Worm (Caenorhabditis elegans): ENCODE results near the gene drn-1.

The drn-1 gene

DNA sequence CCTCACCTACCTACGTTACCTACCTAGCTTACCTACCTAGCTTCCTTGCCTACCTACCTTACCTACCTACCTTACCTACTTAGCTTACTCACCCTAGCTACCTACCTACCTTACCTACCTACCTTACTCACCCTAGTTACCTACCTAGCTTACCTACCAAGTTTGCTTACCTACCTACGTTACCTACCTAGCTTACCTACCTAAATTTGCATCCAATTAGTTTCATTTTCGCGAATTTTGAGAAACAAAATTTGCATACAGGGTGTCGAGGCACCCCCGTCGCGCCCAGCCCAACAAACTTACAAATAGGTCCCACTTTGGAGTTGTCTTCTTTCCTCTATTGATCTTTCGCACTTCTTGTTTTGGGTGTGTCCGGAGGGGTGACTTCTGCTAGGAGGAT is 2.7 kb downstream of the drn-1 start:
- TF ChIP-seq ztf-1 (GFP tag; conservative IDR thresholded peaks at IDR 0.05) (no peak), lsy-2 (tag; optimal IDR thresholded peaks at IDR 0.05) (no peak), elt-1 (tag; optimal IDR thresholded peaks at IDR 0.05) (no peak), nhr-21 (tag; optimal IDR thresholded peaks at IDR 0.05) (no peak), skn-1 (tag; optimal IDR thresholded peaks at IDR 0.05) (no peak), nhr-25 (tag; optimal IDR thresholded peaks at IDR 0.05) (no peak), nhr-6 (tag; optimal IDR thresholded peaks at IDR 0.05) (no peak), sma-3 (GFP tag; optimal IDR thresholded peaks at IDR 0.05) (no peak), C34F6.9 (tag; optimal IDR thresholded peaks at IDR 0.05) (no peak), unc-62 (GFP tag; optimal IDR thresholded peaks at IDR 0.05) (no peak), ZK546.5 (tag; optimal IDR thresholded peaks at IDR 0.05) (no peak), ceh-82 (tag; optimal IDR thresholded peaks at IDR 0.05) (no peak), aly-2 (tag; optimal IDR thresholded peaks at IDR 0.05) (no peak), egl-27 (tag; optimal IDR thresholded peaks at IDR 0.05) (no peak), ama-1 (optimal IDR thresholded peaks at IDR 0.05) (no peak), nhr-23 (tag; optimal IDR thresholded peaks at IDR 0.05) (no peak)

DNA sequence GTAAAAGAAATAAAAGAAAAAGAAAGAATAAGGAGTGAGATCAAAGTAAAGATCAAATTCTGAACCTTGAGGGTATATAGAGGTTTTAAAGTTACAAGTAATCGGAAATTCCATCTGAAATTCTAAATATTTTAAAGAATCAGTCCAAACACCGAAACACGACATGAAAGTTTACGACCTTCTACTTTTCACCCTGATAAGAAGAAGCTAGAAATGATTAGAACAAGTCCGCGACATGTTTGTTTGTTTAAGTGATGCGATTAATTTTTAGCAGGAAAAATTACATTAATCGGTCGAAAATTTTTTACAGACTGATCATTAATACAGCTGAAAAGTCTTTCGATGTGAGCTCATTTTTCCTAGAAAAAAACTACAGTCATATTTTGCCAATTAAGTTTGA is 7.0 kb downstream of the drn-1 start:
- TF ChIP-seq fos-1 (tag; optimal IDR thresholded peaks at IDR 0.05) (peak; percentile 53), sem-4 (tag; optimal IDR thresholded peaks at IDR 0.05) (no peak)

DNA sequence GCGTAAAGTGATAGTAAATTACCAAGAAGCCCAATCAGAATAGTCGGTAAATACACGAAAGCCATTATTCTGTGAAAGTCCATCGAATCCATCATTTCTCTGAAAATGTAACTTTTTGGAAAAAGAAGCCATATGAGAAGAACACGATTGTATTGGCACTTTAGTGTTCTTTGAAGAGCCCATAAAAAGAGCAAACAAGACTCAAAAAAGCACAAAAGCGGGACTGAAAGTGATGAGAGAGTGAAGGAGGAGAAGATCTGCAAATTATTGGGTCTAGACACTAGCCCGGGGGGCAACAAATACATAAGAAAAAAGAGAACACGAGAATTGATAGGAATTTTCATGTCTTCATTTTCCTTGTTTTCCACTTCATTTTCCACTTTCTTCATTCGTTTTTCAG is 16.2 kb downstream of the drn-1 start, which contains the start of gene frpr-4:
TSS of gene frpr-4 (minus strand) at position 101 of the 400 bp plus-strand sequence.
- TF ChIP-seq ZK546.5 (tag; optimal IDR thresholded peaks at IDR 0.05) (no peak), sma-3 (GFP tag; optimal IDR thresholded peaks at IDR 0.05) (no peak), nhr-21 (tag; optimal IDR thresholded peaks at IDR 0.05) (no peak), sma-9 (GFP tag; optimal IDR thresholded peaks at IDR 0.05) (no peak), sma-9 (tag; optimal IDR thresholded peaks at IDR 0.05) (no peak), peb-1 (tag; optimal IDR thresholded peaks at IDR 0.05) (no peak), lin-39 (tag; optimal IDR thresholded peaks at IDR 0.05) (no peak), lsy-2 (tag; optimal IDR thresholded peaks at IDR 0.05) (no peak), lin-11 (tag; optimal IDR thresholded peaks at IDR 0.05) (no peak), aly-2 (tag; optimal IDR thresholded peaks at IDR 0.05) (no peak), ztf-1 (GFP tag; conservative IDR thresholded peaks at IDR 0.05) (no peak), nhr-129 (tag; optimal IDR thresholded peaks at IDR 0.05) (no peak), ama-1 (optimal IDR thresholded peaks at IDR 0.05) (no peak), mbf-1 (tag; optimal IDR thresholded peaks at IDR 0.05) (no peak), gmeb-1 (tag; optimal IDR thresholded peaks at IDR 0.05) (no peak), crh-2 (tag; optimal IDR thresholded peaks at IDR 0.05) (no peak), mdl-1 (tag; optimal IDR thresholded peaks at IDR 0.05) (no peak), unc-62 (GFP tag; optimal IDR thresholded peaks at IDR 0.05) (no peak), ceh-16 (tag; optimal IDR thresholded peaks at IDR 0.05) (no peak)

DNA sequence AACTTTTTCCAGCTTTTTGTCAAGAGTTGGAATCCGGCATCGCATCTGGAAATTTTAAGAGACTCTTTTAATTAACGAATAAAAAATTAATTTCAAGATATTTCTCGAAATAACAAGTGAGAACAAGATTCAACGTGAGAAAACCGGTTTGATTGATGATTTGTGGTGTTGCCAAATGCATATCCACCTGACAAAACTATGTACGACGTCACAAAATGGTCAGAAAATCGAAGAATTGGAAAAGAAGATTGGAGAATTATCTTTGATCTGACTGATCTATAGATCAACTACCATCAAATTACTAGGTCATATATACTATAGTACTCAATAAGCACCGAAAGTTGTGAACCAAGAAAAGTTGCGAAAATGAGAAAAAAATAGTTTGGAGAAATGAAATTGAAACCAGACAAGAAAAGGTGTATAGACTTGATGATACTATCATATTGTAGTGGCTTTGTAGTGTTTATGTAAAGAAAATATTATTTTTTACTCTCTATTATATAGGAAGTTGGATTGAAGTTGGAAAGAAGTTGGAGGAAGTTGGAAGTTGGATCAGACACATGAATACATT is 24.8 kb downstream of the drn-1 start, which contains the start of gene ptr-6:
TSS of gene ptr-6 (minus strand) at position 47 of the 571 bp plus-strand sequence.
- no peak for TF ChIP-seq egl-27 (tag; optimal IDR thresholded peaks at IDR 0.05)
- TF ChIP-seq sma-3 (GFP tag; optimal IDR thresholded peaks at IDR 0.05) = peak; percentile 31
- no peak for TF ChIP-seq skn-1 (tag; optimal IDR thresholded peaks at IDR 0.05)
- no peak for TF ChIP-seq unc-62 (GFP tag; optimal IDR thresholded peaks at IDR 0.05)
- no peak for TF ChIP-seq R02D3.7 (tag; optimal IDR thresholded peaks at IDR 0.05)
- no peak for TF ChIP-seq alr-1 (tag; optimal IDR thresholded peaks at IDR 0.05)
- TF ChIP-seq nhr-21 (tag; optimal IDR thresholded peaks at IDR 0.05) = peak; percentile 44
- no peak for TF ChIP-seq nhr-6 (tag; optimal IDR thresholded peaks at IDR 0.05)
- no peak for TF ChIP-seq lin-39 (tag; optimal IDR thresholded peaks at IDR 0.05)
- no peak for TF ChIP-seq ceh-16 (tag; optimal IDR thresholded peaks at IDR 0.05)
- TF ChIP-seq unc-55 (GFP tag; optimal IDR thresholded peaks at IDR 0.05) = no peak
- TF ChIP-seq unc-39 (tag; optimal IDR thresholded peaks at IDR 0.05) = no peak
- no peak for TF ChIP-seq mab-5 (tag; optimal IDR thresholded peaks at IDR 0.05)
- TF ChIP-seq sma-9 (GFP tag; optimal IDR thresholded peaks at IDR 0.05) = peak; percentile 66
- no peak for TF ChIP-seq sma-9 (tag; optimal IDR thresholded peaks at IDR 0.05)
- no peak for TF ChIP-seq F13H6.1 (tag; optimal IDR thresholded peaks at IDR 0.05)
- TF ChIP-seq ztf-4 (tag; optimal IDR thresholded peaks at IDR 0.05) = no peak
- TF ChIP-seq elt-1 (tag; optimal IDR thresholded peaks at IDR 0.05) = no peak
- no peak for TF ChIP-seq snpc-4 (tag; optimal IDR thresholded peaks at IDR 0.05)
- no peak for TF ChIP-seq ZK546.5 (tag; optimal IDR thresholded peaks at IDR 0.05)
- TF ChIP-seq mdl-1 (tag; optimal IDR thresholded peaks at IDR 0.05) = no peak
- TF ChIP-seq lin-13 (GFP tag; optimal IDR thresholded peaks at IDR 0.05) = no peak
- no peak for TF ChIP-seq peb-1 (tag; optimal IDR thresholded peaks at IDR 0.05)
- no peak for TF ChIP-seq aly-2 (tag; optimal IDR thresholded peaks at IDR 0.05)
- TF ChIP-seq nhr-23 (tag; optimal IDR thresholded peaks at IDR 0.05) = no peak
- TF ChIP-seq ceh-82 (tag; optimal IDR thresholded peaks at IDR 0.05) = no peak
- TF ChIP-seq mbf-1 (tag; optimal IDR thresholded peaks at IDR 0.05) = no peak
- TF ChIP-seq ama-1 (optimal IDR thresholded peaks at IDR 0.05) = no peak
- no peak for TF ChIP-seq sem-4 (tag; optimal IDR thresholded peaks at IDR 0.05)
- no peak for TF ChIP-seq gmeb-1 (tag; optimal IDR thresholded peaks at IDR 0.05)
- TF ChIP-seq blmp-1 (tag; optimal IDR thresholded peaks at IDR 0.05; ENCODE audit: insufficient read depth) = no peak
- TF ChIP-seq nhr-10 (tag; optimal IDR thresholded peaks at IDR 0.05) = no peak
- TF ChIP-seq nhr-77 (tag; optimal IDR thresholded peaks at IDR 0.05) = no peak
- peak; percentile 61 for TF ChIP-seq nhr-25 (tag; optimal IDR thresholded peaks at IDR 0.05)
- TF ChIP-seq nhr-129 (tag; optimal IDR thresholded peaks at IDR 0.05) = no peak
- TF ChIP-seq lsy-2 (tag; optimal IDR thresholded peaks at IDR 0.05) = no peak
- TF ChIP-seq ztf-1 (GFP tag; conservative IDR thresholded peaks at IDR 0.05) = no peak
- TF ChIP-seq dmd-4 (tag; optimal IDR thresholded peaks at IDR 0.05) = no peak
- TF ChIP-seq fos-1 (tag; optimal IDR thresholded peaks at IDR 0.05) = no peak
- TF ChIP-seq nhr-237 (tag; optimal IDR thresholded peaks at IDR 0.05) = no peak
